Fruit fly (Drosophila melanogaster): ENCODE results near the gene CG5854.
A peak's percentile ranks its signal among the peaks of the same experiment; 100 is the strongest.

The CG5854 gene

DNA sequence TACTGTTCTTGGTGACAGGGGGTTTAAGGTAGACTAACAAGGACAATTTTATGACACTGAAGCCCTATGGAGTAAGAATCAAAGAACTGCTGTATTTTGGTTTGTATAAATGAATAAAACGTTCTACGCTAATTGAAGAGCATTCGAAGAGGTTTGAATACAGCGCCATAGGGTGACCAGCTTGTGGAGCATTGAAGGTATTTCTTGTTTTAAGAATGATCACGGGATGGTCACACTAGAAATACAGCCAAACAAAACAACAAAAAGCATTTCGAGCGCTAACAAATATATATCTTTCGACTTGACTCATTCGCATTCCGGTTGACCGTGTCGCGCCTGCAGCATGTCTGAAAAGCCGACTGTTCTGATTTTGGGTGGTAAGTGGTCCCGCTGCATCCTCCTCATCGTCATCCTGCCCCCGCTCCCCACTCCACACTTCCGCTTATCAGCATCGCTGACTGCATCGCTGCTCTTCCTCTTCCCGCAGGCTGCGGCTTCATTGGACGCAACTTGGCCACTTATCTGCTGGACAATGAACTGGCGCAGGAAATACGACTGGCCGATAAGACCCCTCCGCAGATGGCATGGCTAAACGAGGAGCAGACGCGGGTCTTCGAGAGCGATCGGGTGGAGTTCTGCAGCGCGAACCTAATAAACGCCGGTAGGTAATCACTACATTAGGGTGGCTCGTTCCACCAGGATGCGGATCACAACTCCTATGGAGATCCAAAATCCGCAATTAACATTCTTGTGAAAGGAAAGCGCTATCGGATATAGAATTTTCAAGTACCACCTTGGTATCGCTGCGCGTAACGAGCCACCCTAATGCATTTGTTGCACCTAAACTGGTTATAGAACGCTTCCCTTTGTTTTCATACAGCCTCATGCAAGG lies at the start of gene CG5854 (continued):
- TF ChIP-seq CG32006 (GFP tag; optimal IDR thresholded peaks at IDR 0.05): peak; percentile 96
- peak; percentile 99 for TF ChIP-seq Eip78C (GFP tag)
- TF ChIP-seq CG6276 (GFP tag; optimal IDR thresholded peaks at IDR 0.05): peak; percentile 98
- peak; percentile 98 for TF ChIP-seq pdm3 (GFP tag; optimal IDR thresholded peaks at IDR 0.05)
- TF ChIP-seq CG10669 (GFP tag; optimal IDR thresholded peaks at IDR 0.05): peak; percentile 93
- TF ChIP-seq CG7368 (GFP tag; optimal IDR thresholded peaks at IDR 0.05): peak; percentile 98
- TF ChIP-seq CG10631 (GFP tag; optimal IDR thresholded peaks at IDR 0.05): peak; percentile 96
- no peak for TF ChIP-seq fd85E (GFP tag; optimal IDR thresholded peaks at IDR 0.05)
- peak; percentile 84 for TF ChIP-seq Hr38 (GFP tag; optimal IDR thresholded peaks at IDR 0.05)
- TF ChIP-seq Sox15 (GFP tag; optimal IDR thresholded peaks at IDR 0.05): peak; percentile 94
- TF ChIP-seq net (GFP tag; optimal IDR thresholded peaks at IDR 0.05): peak; percentile 99

DNA sequence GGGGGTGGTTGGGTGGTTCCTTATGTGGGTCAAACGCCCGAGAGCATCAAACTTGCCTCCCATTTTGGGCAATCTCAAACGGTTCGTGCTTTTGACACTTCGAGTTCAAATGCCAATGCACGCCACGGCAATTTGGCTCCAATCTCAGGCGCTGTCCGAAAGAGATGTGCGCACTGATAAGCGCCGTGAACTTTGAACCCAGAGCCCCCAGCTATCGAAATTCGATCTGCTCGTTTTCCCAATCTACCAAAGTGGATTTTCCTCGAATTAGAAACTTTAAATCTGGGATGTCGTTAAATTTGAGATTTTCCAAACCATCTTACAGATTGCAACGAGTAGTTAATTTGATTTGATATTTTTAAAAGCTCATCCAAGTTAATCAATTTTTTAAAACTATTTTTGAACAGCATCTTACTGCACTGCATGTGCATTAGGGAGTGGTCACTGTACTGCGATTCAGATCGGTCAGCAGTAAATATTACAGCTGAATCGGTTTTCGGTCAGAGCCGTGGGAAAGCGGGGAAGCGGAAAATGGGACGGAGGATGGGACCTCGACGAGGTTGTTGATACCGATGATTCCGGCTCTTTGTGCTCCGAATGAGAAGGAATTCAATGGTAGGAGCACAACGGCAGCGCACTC lies 49.5 kb upstream of the CG5854 start:
- TF ChIP-seq CG6854 (GFP tag; optimal IDR thresholded peaks at IDR 0.05) (no peak), esn (GFP tag; optimal IDR thresholded peaks at IDR 0.05) (peak; percentile 28), CG6163 (GFP tag; IDR thresholded peaks at IDR 0.05) (no peak), CG6808 (GFP tag; optimal IDR thresholded peaks at IDR 0.05) (no peak), Eip78C (GFP tag) (peak; percentile 74), lz (GFP tag; optimal IDR thresholded peaks at IDR 0.05) (no peak), cyc (GFP tag; optimal IDR thresholded peaks at IDR 0.05) (no peak), CG32006 (GFP tag; optimal IDR thresholded peaks at IDR 0.05) (no peak), Sox15 (GFP tag; optimal IDR thresholded peaks at IDR 0.05) (no peak), Eip75B (GFP tag; optimal IDR thresholded peaks at IDR 0.05) (peak; percentile 1), CG6276 (GFP tag; optimal IDR thresholded peaks at IDR 0.05) (no peak), Sox14 (GFP tag; optimal IDR thresholded peaks at IDR 0.05) (peak; percentile 17), dac (GFP tag; optimal IDR thresholded peaks at IDR 0.05) (no peak), svp (GFP tag) (peak; percentile 94), acj6 (GFP tag; optimal IDR thresholded peaks at IDR 0.05) (no peak), Eip93F (GFP tag; optimal IDR thresholded peaks at IDR 0.05) (no peak)

DNA sequence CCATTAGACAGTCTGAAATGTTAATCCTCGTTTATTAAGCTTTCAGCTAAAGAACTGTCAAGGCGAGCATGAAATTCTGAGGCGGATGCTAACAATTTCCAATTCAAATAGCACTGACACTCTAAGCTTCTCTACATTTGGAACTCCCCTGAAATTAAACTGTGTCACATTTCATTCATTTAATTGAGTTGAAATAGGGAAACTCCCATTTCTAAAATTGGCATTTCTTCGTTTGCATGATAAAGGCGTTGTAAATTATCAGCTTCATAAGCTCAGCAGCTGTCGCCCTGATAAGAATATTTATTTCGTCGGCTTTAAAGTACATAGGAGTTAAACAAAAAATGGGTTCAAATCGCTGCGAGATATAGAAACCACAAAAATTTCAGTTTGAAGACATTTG lies 48.5 kb upstream of the CG5854 start:
- TF ChIP-seq CG6792 (GFP tag; optimal IDR thresholded peaks at IDR 0.05) (no peak), dac (GFP tag; optimal IDR thresholded peaks at IDR 0.05) (no peak), Ets21C (GFP tag; optimal IDR thresholded peaks at IDR 0.05) (no peak), CG16779 (tag; optimal IDR thresholded peaks at IDR 0.05) (no peak), CG6276 (GFP tag; optimal IDR thresholded peaks at IDR 0.05) (no peak), vri (GFP tag; optimal IDR thresholded peaks at IDR 0.05) (no peak), spab (GFP tag; optimal IDR thresholded peaks at IDR 0.05) (no peak), CG8119 (GFP tag; IDR thresholded peaks at IDR 0.05) (no peak), CG1621 (tag; optimal IDR thresholded peaks at IDR 0.05) (no peak), Eip78C (GFP tag) (no peak)

- TF ChIP-seq CG11294 (GFP tag; IDR thresholded peaks at IDR 0.05): no peak
- TF ChIP-seq CG9139 (GFP tag; optimal IDR thresholded peaks at IDR 0.05): no peak
- no peak for TF ChIP-seq Eip78C (GFP tag)
- no peak for TF ChIP-seq vri (GFP tag; optimal IDR thresholded peaks at IDR 0.05)
- TF ChIP-seq achi (GFP tag; optimal IDR thresholded peaks at IDR 0.05): no peak
- no peak for TF ChIP-seq Blimp-1 (GFP tag; optimal IDR thresholded peaks at IDR 0.05)
- no peak for TF ChIP-seq Hr38 (GFP tag; optimal IDR thresholded peaks at IDR 0.05)
- TF ChIP-seq CG31627 (GFP tag; optimal IDR thresholded peaks at IDR 0.05): no peak
- TF ChIP-seq CG7368 (GFP tag; optimal IDR thresholded peaks at IDR 0.05): no peak
- TF ChIP-seq Sox14 (GFP tag; optimal IDR thresholded peaks at IDR 0.05): no peak
- no peak for TF ChIP-seq CG8632 (GFP tag; optimal IDR thresholded peaks at IDR 0.05)
- no peak for TF ChIP-seq CG8119 (GFP tag; IDR thresholded peaks at IDR 0.05)
- no peak for TF ChIP-seq CG6276 (GFP tag; optimal IDR thresholded peaks at IDR 0.05)
- TF ChIP-seq svp (GFP tag): no peak
- no peak for TF ChIP-seq Sox15 (GFP tag; optimal IDR thresholded peaks at IDR 0.05)
Observed at dm6 chr3R:23885660-23886059, 48.1 kb upstream of the CG5854 start.
